Worm (Caenorhabditis elegans): Measurements from ENCODE around the gene mdh-1.

Gene mdh-1

DNA sequence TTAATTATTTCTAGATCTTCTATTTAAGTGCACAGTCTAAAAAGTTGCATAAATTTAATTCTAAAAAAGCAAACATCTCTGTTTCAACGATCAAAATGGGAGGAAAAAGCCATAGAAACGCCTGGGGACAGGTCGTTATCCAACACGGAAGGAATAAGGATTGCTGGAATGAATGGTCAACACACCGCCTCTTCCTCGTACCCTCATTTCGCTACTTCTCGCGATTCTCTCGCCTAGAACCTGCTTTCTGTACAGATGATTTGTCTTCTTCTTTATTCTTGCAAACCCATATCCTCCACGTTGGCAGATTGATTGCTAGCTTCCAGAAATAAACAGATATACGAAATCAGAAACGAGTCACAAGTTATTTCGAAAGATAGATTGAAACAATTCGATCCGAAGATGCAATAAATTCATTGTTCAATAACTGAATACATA is 1.4 kb downstream of the mdh-1 start, which contains the start of gene dpy-11 (continued):
- TF ChIP-seq hmg-1.2 (GFP tag; IDR thresholded peaks at IDR 0.05), result peak; percentile 51
- TF ChIP-seq snpc-3.4 (tag; optimal IDR thresholded peaks at IDR 0.05), result no peak
- peak; percentile 23 for TF ChIP-seq attf-5 (GFP tag; optimal IDR thresholded peaks at IDR 0.05)
- 0 out of 2 replicates have a peak, but pooled peaks have one; percentile 80 for TF ChIP-seq bed-1 (GFP tag; IDR thresholded peaks at IDR 0.05)
- TF ChIP-seq ztf-25 (GFP tag; IDR thresholded peaks at IDR 0.05), result no peak
- TF ChIP-seq F49E8.2 (tag; optimal IDR thresholded peaks at IDR 0.05; ENCODE audit: insufficient read depth), result no peak
- peak; percentile 30 for TF ChIP-seq ets-4 (GFP tag; optimal IDR thresholded peaks at IDR 0.05)
- no peak for TF ChIP-seq F57C9.4 (tag; optimal IDR thresholded peaks at IDR 0.05)
- peak; percentile 21 for TF ChIP-seq dpff-1 (tag; optimal IDR thresholded peaks at IDR 0.05)
- peak; percentile 78; the same call in 1 of the 2 replicates for TF ChIP-seq cebp-2 (GFP tag; IDR thresholded peaks at IDR 0.05)
- TF ChIP-seq nhr-90 (tag; optimal IDR thresholded peaks at IDR 0.05), result peak; percentile 1
- TF ChIP-seq die-1 (tag; optimal IDR thresholded peaks at IDR 0.05), result peak; percentile 41
- TF ChIP-seq hsf-1 (GFP tag; IDR thresholded peaks at IDR 0.05), result peak; percentile 12; the same call in 1 of the 2 replicates
- peak; percentile 58 for TF ChIP-seq ztf-26 (tag; optimal IDR thresholded peaks at IDR 0.05)
- TF ChIP-seq K11D2.4 (GFP tag; IDR thresholded peaks at IDR 0.05), result peak; percentile 58; the same call in 1 of the 2 replicates
- peak; percentile 64 for TF ChIP-seq tlf-1 (GFP tag; optimal IDR thresholded peaks at IDR 0.05)
- peak; percentile 98 for TF ChIP-seq ama-1 (optimal IDR thresholded peaks at IDR 0.05)
- no peak for TF ChIP-seq ama-1 (GFP tag; optimal IDR thresholded peaks at IDR 0.05)
- peak; percentile 74 for TF ChIP-seq F52B5.7 (tag; optimal IDR thresholded peaks at IDR 0.05)
- no peak for TF ChIP-seq ceh-91 (GFP tag; IDR thresholded peaks at IDR 0.05)
- TF ChIP-seq somi-1 (GFP tag; optimal IDR thresholded peaks at IDR 0.05), result peak; percentile 74
- TF ChIP-seq let-607 (tag; optimal IDR thresholded peaks at IDR 0.05), result peak in 1 of 2 experiments; percentile 1
- TF ChIP-seq madf-3 (GFP tag; IDR thresholded peaks at IDR 0.05), result peak; percentile 80
- no peak for TF ChIP-seq F22D6.2 (tag; optimal IDR thresholded peaks at IDR 0.05)
- peak; percentile 65 for TF ChIP-seq ekl-4 (GFP tag; IDR thresholded peaks at IDR 0.05)
- peak; percentile 61 for TF ChIP-seq madf-6 (GFP tag; IDR thresholded peaks at IDR 0.05)

DNA sequence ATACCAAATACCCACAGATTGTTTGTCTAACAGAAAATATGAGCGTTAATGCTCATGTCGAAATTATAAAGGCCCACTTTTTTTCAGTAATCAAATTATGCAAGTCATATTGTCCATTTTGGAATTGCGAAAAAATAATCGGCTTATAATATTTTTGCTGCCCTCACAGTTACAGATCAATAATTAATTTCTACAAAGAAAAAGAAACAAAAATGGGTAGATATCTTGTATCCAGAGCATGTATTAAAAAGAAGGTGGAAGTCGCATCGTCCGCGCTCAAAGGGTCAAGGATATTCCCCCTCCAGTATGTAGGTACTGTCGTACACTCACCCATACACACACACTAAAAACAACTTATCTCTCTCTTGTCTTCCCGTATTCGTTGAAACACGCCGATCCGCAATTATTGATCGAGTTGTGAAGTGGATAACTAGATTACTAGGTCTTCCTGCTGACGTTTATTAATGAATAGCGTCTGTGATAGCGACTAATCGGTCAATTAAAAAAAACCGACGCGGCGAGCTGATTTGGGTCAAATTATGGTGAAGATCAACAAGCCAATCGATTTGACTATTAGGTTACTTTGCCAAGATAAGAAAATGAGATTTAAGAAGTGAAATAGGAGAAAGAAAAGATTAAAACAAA is 2.4 kb downstream of the mdh-1 start:
- TF ChIP-seq snpc-4 (GFP tag; optimal IDR thresholded peaks at IDR 0.05) (no peak), snpc-4 (tag; optimal IDR thresholded peaks at IDR 0.05) (no peak), mes-4 (tag; optimal IDR thresholded peaks at IDR 0.05) (no peak), ama-1 (optimal IDR thresholded peaks at IDR 0.05) (no peak), ama-1 (GFP tag; optimal IDR thresholded peaks at IDR 0.05) (no peak), tbx-9 (tag; optimal IDR thresholded peaks at IDR 0.05; ENCODE audit: borderline replicate concordance) (no peak), athp-1 (tag; optimal IDR thresholded peaks at IDR 0.05) (no peak), unc-62 (GFP tag; optimal IDR thresholded peaks at IDR 0.05) (no peak), lag-1 (GFP tag; IDR thresholded peaks at IDR 0.05) (no peak), T07F8.4 (tag; optimal IDR thresholded peaks at IDR 0.05) (no peak), hsf-1 (GFP tag; IDR thresholded peaks at IDR 0.05) (no peak), K11D2.4 (GFP tag; IDR thresholded peaks at IDR 0.05) (no peak), mxl-1 (tag; optimal IDR thresholded peaks at IDR 0.05) (no peak), B0019.2 (GFP tag; conservative IDR thresholded peaks at IDR 0.05) (no peak), F49E8.2 (tag; optimal IDR thresholded peaks at IDR 0.05; ENCODE audit: insufficient read depth) (no peak), T26A5.8 (tag; optimal IDR thresholded peaks at IDR 0.05) (no peak), egrh-3 (GFP tag; IDR thresholded peaks at IDR 0.05) (no peak)

Data from whole organism, young adult.